Fruit fly (Drosophila melanogaster): ENCODE results near the gene Cyp6d5.

The Cyp6d5 gene

dm6 chr3R:14058531-14059431 is 29.8 kb downstream of the Cyp6d5 start (continued):
- TF ChIP-seq Oaz (GFP tag; IDR thresholded peaks at IDR 0.05), result no peak
- TF ChIP-seq pzg (GFP tag; optimal IDR thresholded peaks at IDR 0.05), result no peak
- TF ChIP-seq CG2199 (GFP tag; IDR thresholded peaks at IDR 0.05), result 0 out of 3 replicates have a peak, but pooled peaks have one; percentile 11
- peak; percentile 22 for TF ChIP-seq mirr (GFP tag; optimal IDR thresholded peaks at IDR 0.05)
- peak; percentile 26 for TF ChIP-seq CG2120 (GFP tag; optimal IDR thresholded peaks at IDR 0.05)

dm6 chr3R:14059703-14060300 is 30.8 kb downstream of the Cyp6d5 start:
- TF ChIP-seq sens (GFP tag), result peak; percentile 25
- TF ChIP-seq Med (GFP tag), result peak; percentile 32
- no peak for TF ChIP-seq Spps (tag; optimal IDR thresholded peaks at IDR 0.05)

- TF ChIP-seq sug (tag; optimal IDR thresholded peaks at IDR 0.05) (peak; percentile 12), sens-2 (GFP tag; IDR thresholded peaks at IDR 0.05) (peak; percentile 20; the same call in 1 of the 2 replicates), ci (GFP tag; IDR thresholded peaks at IDR 0.05) (0 out of 3 replicates have a peak, but pooled peaks have one; percentile 22), CG9727 (GFP tag; optimal IDR thresholded peaks at IDR 0.05) (peak; percentile 6), CG16779 (GFP tag; IDR thresholded peaks at IDR 0.05) (no peak), CG9797 (GFP tag; optimal IDR thresholded peaks at IDR 0.05) (no peak), CG6791 (GFP tag; IDR thresholded peaks at IDR 0.05; ENCODE audit: partially characterized antibody) (0 out of 3 replicates have a peak, but pooled peaks have one; percentile 29), crol (GFP tag; IDR thresholded peaks at IDR 0.05) (peak; percentile 56; the same call in 1 of the 2 replicates), Hr78 (GFP tag; optimal IDR thresholded peaks at IDR 0.05) (peak in 1 of 2 experiments; percentile 84), CG2199 (GFP tag; IDR thresholded peaks at IDR 0.05) (peak; percentile 75; the same call in 1 of the 3 replicates)
Measured at dm6 chr3R:14060399-14060798, 31.4 kb downstream of the Cyp6d5 start.

- 0 out of 2 replicates have a peak, but pooled peaks have one; percentile 2 for TF ChIP-seq dati (GFP tag; IDR thresholded peaks at IDR 0.05)
- TF ChIP-seq hb (GFP tag; IDR thresholded peaks at IDR 0.05; ENCODE audit: partially characterized antibody), result no peak
- TF ChIP-seq CG10147 (GFP tag; optimal IDR thresholded peaks at IDR 0.05), result no peak
- TF ChIP-seq CG8290 (GFP tag; optimal IDR thresholded peaks at IDR 0.05), result no peak
- peak in 1 of 2 experiments; percentile 27 for TF ChIP-seq CG8290 (tag; optimal IDR thresholded peaks at IDR 0.05)
- TF ChIP-seq vfl (GFP tag; optimal IDR thresholded peaks at IDR 0.05), result no peak
- no peak for TF ChIP-seq CrebB (tag; optimal IDR thresholded peaks at IDR 0.05)
- TF ChIP-seq grn (GFP tag; optimal IDR thresholded peaks at IDR 0.05), result no peak
- no peak for TF ChIP-seq sens-2 (GFP tag; IDR thresholded peaks at IDR 0.05)
- TF ChIP-seq CG8281 (tag; optimal IDR thresholded peaks at IDR 0.05), result no peak
- TF ChIP-seq chif (GFP tag; optimal IDR thresholded peaks at IDR 0.05), result no peak
- no peak for TF ChIP-seq Oaz (GFP tag; IDR thresholded peaks at IDR 0.05)
- TF ChIP-seq CG3163 (GFP tag; optimal IDR thresholded peaks at IDR 0.05), result no peak
- TF ChIP-seq Deaf1 (tag; optimal IDR thresholded peaks at IDR 0.05), result peak; percentile 19
- TF ChIP-seq CG4328 (GFP tag; optimal IDR thresholded peaks at IDR 0.05), result no peak
- TF ChIP-seq NFAT (GFP tag; IDR thresholded peaks at IDR 0.05), result 0 out of 2 replicates have a peak, but pooled peaks have one; percentile 10
- TF ChIP-seq twi (tag; optimal IDR thresholded peaks at IDR 0.05), result peak; percentile 17
- no peak for TF ChIP-seq CG4424 (GFP tag; optimal IDR thresholded peaks at IDR 0.05)
- TF ChIP-seq Spps (tag; optimal IDR thresholded peaks at IDR 0.05), result no peak
- no peak for TF ChIP-seq ttk (GFP tag; IDR thresholded peaks at IDR 0.05)
- no peak for TF ChIP-seq ATbp (GFP tag; optimal IDR thresholded peaks at IDR 0.05)
- TF ChIP-seq Blimp-1 (GFP tag; optimal IDR thresholded peaks at IDR 0.05), result peak; percentile 52
- TF ChIP-seq CG5180 (GFP tag; optimal IDR thresholded peaks at IDR 0.05), result peak; percentile 8
- TF ChIP-seq CG33557 (GFP tag; optimal IDR thresholded peaks at IDR 0.05), result no peak
- no peak for TF ChIP-seq CG2116 (GFP tag; optimal IDR thresholded peaks at IDR 0.05)
- no peak for TF ChIP-seq gcm2 (GFP tag; optimal IDR thresholded peaks at IDR 0.05)
Measured at dm6 chr3R:14061049-14061987, 32.3 kb downstream of the Cyp6d5 start.

Data from whole organism, embryonic.